Worm (Caenorhabditis elegans): ENCODE measurements around the gene K07F5.22.
A peak's percentile ranks its signal among the peaks of the same experiment; 100 is the strongest.

The K07F5.22 gene

DNA sequence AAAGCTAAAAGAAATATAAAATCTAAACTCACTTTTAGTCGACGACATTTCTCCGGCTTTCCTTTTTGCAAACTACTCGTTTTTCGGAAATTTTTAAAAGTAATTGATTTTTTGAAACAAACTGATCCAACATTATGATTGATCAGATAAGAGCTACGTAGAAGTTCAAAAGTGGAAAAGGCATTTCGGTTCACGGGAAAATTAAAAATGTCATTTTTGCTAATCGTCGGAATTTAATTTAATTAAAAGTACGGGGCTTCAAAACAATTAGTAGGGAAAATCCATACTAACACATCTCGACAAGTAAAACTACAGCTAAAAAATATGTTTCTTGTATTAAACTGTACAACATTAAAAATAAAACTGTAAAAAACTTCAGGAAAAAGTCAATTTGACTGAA, 15.3 kb upstream of the K07F5.22 start, which contains the start of gene K07F5.8:
K07F5.8 (minus strand) TSS at position 101 of the 400 bp plus-strand sequence.
- TF ChIP-seq ceh-58 (GFP tag; IDR thresholded peaks at IDR 0.05) (no peak), cebp-2 (GFP tag; IDR thresholded peaks at IDR 0.05) (no peak), sea-2 (GFP tag; IDR thresholded peaks at IDR 0.05) (no peak), B0336.3 (GFP tag; IDR thresholded peaks at IDR 0.05) (no peak), snpc-1.1 (tag; optimal IDR thresholded peaks at IDR 0.05; ENCODE audit: insufficient read depth) (no peak)

DNA sequence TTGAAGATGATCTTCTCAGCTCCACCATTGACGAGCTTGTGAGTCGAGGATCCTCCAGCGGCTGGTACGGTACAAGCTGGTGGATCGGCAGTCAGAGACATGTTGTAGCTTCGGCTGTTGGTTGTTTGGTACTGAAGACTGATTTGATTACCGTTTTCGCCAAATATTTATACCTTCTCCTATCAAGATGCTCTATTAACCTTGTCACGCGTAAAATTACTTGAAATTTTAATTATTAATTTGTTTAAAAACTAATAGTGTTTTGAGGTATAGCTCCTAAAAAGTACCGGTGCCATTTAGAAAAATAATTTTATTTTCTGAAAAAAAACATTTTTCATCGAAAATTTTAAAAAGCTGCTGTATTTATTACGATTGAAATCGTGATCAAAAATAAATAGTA, 13.9 kb upstream of the K07F5.22 start, which contains the start of gene ssp-10:
ssp-10 (minus strand) TSS at position 101 of the 400 bp plus-strand sequence.
- no peak for TF ChIP-seq F37B4.10 (GFP tag; IDR thresholded peaks at IDR 0.05)
- no peak for TF ChIP-seq snpc-3.4 (tag; optimal IDR thresholded peaks at IDR 0.05)
- TF ChIP-seq B0261.1 (tag; optimal IDR thresholded peaks at IDR 0.05): no peak
- TF ChIP-seq egrh-3 (GFP tag; IDR thresholded peaks at IDR 0.05): no peak
- TF ChIP-seq F23B12.7 (tag; optimal IDR thresholded peaks at IDR 0.05; ENCODE audit: insufficient read depth): no peak
- no peak for TF ChIP-seq attf-5 (GFP tag; optimal IDR thresholded peaks at IDR 0.05)
- no peak for TF ChIP-seq lin-35 (GFP tag; optimal IDR thresholded peaks at IDR 0.05)
- TF ChIP-seq nhr-90 (tag; optimal IDR thresholded peaks at IDR 0.05): no peak
- TF ChIP-seq ztf-18 (tag; optimal IDR thresholded peaks at IDR 0.05): no peak
- no peak for TF ChIP-seq egl-44 (GFP tag; IDR thresholded peaks at IDR 0.05)
- no peak for TF ChIP-seq D2030.7 (GFP tag; IDR thresholded peaks at IDR 0.05)
- TF ChIP-seq lir-1 (GFP tag; conservative IDR thresholded peaks at IDR 0.05): no peak
- no peak for TF ChIP-seq atf-7 (tag; optimal IDR thresholded peaks at IDR 0.05)

DNA sequence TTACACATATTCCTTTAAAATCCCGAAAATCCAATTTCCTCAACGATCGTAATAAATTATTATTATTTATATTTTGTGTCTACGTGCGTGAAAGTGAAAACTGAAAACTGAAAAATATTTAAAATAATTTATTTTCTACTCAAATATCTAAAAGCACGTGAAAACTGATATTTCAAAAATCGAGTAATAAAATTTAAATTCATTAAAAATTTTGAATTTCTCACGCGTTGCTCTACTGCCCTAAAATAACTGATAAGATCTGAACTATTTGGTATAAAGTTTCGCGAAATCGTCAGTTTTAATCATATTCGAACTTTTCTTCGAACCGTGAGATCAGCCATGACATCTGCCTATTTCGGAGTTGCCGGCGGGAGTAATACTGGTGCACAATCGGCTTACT, 12.6 kb upstream of the K07F5.22 start, which contains the start of gene ssq-1:
ssq-1 (plus strand) TSS at position 301 of the 400 bp plus-strand sequence.
- no peak for TF ChIP-seq Y79H2A.3 (GFP tag; conservative IDR thresholded peaks at IDR 0.05)
- no peak for TF ChIP-seq T07F8.4 (tag; optimal IDR thresholded peaks at IDR 0.05)
- TF ChIP-seq unc-130 (GFP tag; optimal IDR thresholded peaks at IDR 0.05): no peak
- TF ChIP-seq ztf-22 (GFP tag; optimal IDR thresholded peaks at IDR 0.05): no peak
- no peak for TF ChIP-seq ama-1 (optimal IDR thresholded peaks at IDR 0.05)
- TF ChIP-seq ama-1 (GFP tag; optimal IDR thresholded peaks at IDR 0.05): no peak

DNA sequence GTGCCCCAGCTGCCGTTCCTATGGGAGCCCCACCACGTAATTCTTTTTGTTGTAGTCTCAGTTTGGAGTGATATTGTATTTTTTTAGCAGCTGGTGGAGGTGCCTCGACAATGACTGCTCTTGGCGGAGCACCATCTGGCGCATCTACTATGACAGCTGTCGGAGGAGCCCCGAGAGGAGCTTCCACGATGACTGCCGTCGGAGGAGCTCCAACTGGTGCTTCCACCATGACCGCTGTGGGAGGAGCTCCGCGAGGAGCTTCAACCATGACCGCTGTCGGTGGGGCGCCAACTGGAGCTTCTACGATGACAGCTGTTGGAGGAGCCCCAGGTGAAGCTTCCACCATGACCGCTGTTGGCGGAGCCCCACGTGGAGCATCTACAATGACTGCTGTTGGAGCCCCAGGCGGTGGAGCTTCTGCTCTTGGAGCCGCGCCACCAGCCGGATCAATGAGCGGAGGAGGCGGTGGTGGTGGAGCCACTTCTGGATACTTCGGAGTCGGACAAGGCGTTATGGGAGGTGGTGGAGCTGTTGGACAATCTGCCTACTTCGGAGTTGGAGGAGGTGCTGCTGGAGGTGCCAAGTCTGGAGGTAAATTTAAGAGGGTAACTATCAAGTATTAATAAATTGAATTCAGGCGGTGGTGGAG, 11.9 kb upstream of the K07F5.22 start:
- 0 out of 2 replicates have a peak, but pooled peaks have one; percentile 2 for TF ChIP-seq madf-3 (GFP tag; IDR thresholded peaks at IDR 0.05)
- TF ChIP-seq C17E4.6 (GFP tag; IDR thresholded peaks at IDR 0.05): no peak
- TF ChIP-seq hlh-12 (tag; optimal IDR thresholded peaks at IDR 0.05): no peak
- TF ChIP-seq nfya-2 (GFP tag; IDR thresholded peaks at IDR 0.05): no peak
- no peak for TF ChIP-seq ztf-26 (tag; optimal IDR thresholded peaks at IDR 0.05)
- no peak for TF ChIP-seq B0261.1 (tag; optimal IDR thresholded peaks at IDR 0.05)
- peak; percentile 76 for TF ChIP-seq zfh-2 (GFP tag; conservative IDR thresholded peaks at IDR 0.05)
- TF ChIP-seq rcor-1 (GFP tag; IDR thresholded peaks at IDR 0.05): no peak
- 0 out of 2 replicates have a peak, but pooled peaks have one; percentile 20 for TF ChIP-seq Y56A3A.18 (GFP tag; IDR thresholded peaks at IDR 0.05)
- no peak for TF ChIP-seq repo-1 (tag; optimal IDR thresholded peaks at IDR 0.05)
- TF ChIP-seq hlh-26 (GFP tag; conservative IDR thresholded peaks at IDR 0.05): 0 out of 2 replicates have a peak, but pooled peaks have one; percentile 24
- TF ChIP-seq egrh-3 (GFP tag; IDR thresholded peaks at IDR 0.05): peak; percentile 73
- no peak for TF ChIP-seq T07F8.4 (tag; optimal IDR thresholded peaks at IDR 0.05)
- no peak for TF ChIP-seq ztf-6 (GFP tag; IDR thresholded peaks at IDR 0.05)
- no peak for TF ChIP-seq B0035.1 (tag; optimal IDR thresholded peaks at IDR 0.05)
- 0 out of 2 replicates have a peak, but pooled peaks have one; percentile 5 for TF ChIP-seq mcd-1 (GFP tag; IDR thresholded peaks at IDR 0.05)
- 0 out of 2 replicates have a peak, but pooled peaks have one; percentile 9 for TF ChIP-seq nhr-120 (GFP tag; IDR thresholded peaks at IDR 0.05)
